Fruit fly (Drosophila melanogaster): Measurements from ENCODE around the gene Gr22a.

DNA sequence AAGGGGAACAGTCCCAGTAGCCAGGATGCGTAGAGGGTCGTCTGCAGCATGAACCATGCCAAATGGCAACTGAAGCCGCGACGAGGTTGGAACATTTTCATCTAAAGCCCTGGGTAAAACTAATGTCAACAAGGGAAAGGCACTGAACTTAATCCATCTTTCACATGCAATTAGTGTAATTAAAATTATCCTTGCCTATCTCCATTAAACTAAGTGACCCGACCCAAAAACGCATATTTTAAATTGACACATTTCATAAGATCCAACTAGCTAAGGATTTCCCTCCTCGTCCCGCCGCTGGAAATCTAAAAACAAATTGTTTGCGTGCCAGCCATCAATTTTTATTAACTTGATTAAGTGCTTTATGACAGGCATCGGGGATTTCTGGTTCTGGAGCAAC, 38.4 kb downstream of the Gr22a start, which contains the start of gene Gr22f:
- TF ChIP-seq psq (GFP tag; optimal IDR thresholded peaks at IDR 0.05) (no peak), unc-4 (GFP tag; IDR thresholded peaks at IDR 0.05; ENCODE audit: partially characterized antibody) (no peak), ewg (GFP tag; optimal IDR thresholded peaks at IDR 0.05) (no peak), CG1024 (GFP tag; IDR thresholded peaks at IDR 0.05) (no peak), Sry-β (GFP tag; optimal IDR thresholded peaks at IDR 0.05) (no peak), dmrt99B (tag; optimal IDR thresholded peaks at IDR 0.05) (no peak), MTF-1 (GFP tag; optimal IDR thresholded peaks at IDR 0.05; ENCODE audit: borderline replicate concordance) (no peak), CG43689 (GFP tag; IDR thresholded peaks at IDR 0.05) (no peak), ttk (GFP tag; IDR thresholded peaks at IDR 0.05) (no peak), klu (GFP tag; IDR thresholded peaks at IDR 0.05) (no peak), CG17359 (tag; optimal IDR thresholded peaks at IDR 0.05) (no peak), Dll (GFP tag; IDR thresholded peaks at IDR 0.05; ENCODE audit: partially characterized antibody) (no peak), CG12769 (tag; optimal IDR thresholded peaks at IDR 0.05) (no peak)

Data from whole organism, embryonic.